Worm (Caenorhabditis elegans): ENCODE data around the gene BE10.4.

BE10.4 gene

DNA sequence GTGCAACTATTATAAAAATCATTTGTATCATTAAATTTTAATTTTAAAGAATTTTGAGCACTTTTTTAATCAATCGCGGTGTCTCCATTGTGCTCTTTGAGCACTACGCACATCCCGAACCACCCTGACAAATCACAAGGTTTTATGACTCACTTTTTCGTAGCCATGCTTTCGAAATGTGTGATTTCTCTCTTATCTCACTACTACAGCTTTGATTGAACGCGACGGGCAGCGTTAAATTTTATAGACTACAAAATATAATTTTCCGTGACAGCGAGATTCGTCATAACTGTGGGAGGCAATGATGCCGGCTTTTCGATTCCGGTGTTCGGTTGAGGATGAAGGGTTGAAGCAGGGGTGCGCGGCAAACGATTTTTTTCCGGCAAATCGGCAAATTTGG, 36.4 kb downstream of the BE10.4 start:
- TF ChIP-seq let-607 (tag; optimal IDR thresholded peaks at IDR 0.05): peak in 1 of 2 experiments; percentile 18
- no peak for TF ChIP-seq hsf-1 (GFP tag; IDR thresholded peaks at IDR 0.05)
- no peak for TF ChIP-seq tbx-9 (tag; optimal IDR thresholded peaks at IDR 0.05; ENCODE audit: borderline replicate concordance)
- no peak for TF ChIP-seq cebp-1 (GFP tag; IDR thresholded peaks at IDR 0.05)
- TF ChIP-seq cebp-1 (tag; optimal IDR thresholded peaks at IDR 0.05): peak; percentile 40
- 0 out of 2 replicates have a peak, but pooled peaks have one; percentile 24 for TF ChIP-seq nfyb-1 (GFP tag; IDR thresholded peaks at IDR 0.05)
- no peak for TF ChIP-seq nhr-27 (tag; optimal IDR thresholded peaks at IDR 0.05)
- no peak for TF ChIP-seq dox-1 (GFP tag; IDR thresholded peaks at IDR 0.05)
- TF ChIP-seq attf-3 (GFP tag; conservative IDR thresholded peaks at IDR 0.05): no peak
- TF ChIP-seq nhr-80 (tag; optimal IDR thresholded peaks at IDR 0.05): peak; percentile 69
- TF ChIP-seq atf-7 (tag; optimal IDR thresholded peaks at IDR 0.05): no peak

DNA sequence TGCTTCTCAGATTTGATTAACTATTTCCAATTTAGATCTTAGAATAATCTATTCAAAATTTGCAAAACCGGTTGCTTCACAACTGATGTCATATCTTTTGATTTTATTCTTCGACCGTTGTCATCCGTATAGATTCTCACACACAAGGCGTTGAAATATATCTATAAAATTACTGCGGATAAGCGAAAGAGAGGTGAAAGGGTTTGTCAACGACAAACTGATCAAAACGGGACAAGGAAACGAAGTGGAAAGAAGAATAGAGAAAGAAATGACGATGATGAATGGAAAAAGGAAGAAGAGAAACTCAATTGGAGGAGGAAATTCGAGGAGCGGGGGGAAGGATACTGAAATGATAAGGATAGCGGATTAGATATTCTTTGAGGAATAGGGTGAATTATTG, 37.7 kb downstream of the BE10.4 start:
- TF ChIP-seq mes-4 (tag; optimal IDR thresholded peaks at IDR 0.05) (no peak), dpff-1 (tag; optimal IDR thresholded peaks at IDR 0.05) (no peak), fkh-3 (tag; optimal IDR thresholded peaks at IDR 0.05) (no peak), sptf-2 (GFP tag; optimal IDR thresholded peaks at IDR 0.05) (no peak), Y56A3A.18 (GFP tag; IDR thresholded peaks at IDR 0.05) (no peak), B0336.3 (GFP tag; IDR thresholded peaks at IDR 0.05) (no peak), B0261.1 (tag; optimal IDR thresholded peaks at IDR 0.05) (no peak), ceh-79 (tag; optimal IDR thresholded peaks at IDR 0.05) (no peak), repo-1 (tag; optimal IDR thresholded peaks at IDR 0.05) (no peak), F57A8.1 (GFP tag; optimal IDR thresholded peaks at IDR 0.05) (no peak), Y53G8AR.9 (GFP tag; conservative IDR thresholded peaks at IDR 0.05) (no peak), nfya-1 (tag; optimal IDR thresholded peaks at IDR 0.05; ENCODE audit: borderline replicate concordance, insufficient read depth) (no peak), F23B12.7 (tag; optimal IDR thresholded peaks at IDR 0.05; ENCODE audit: insufficient read depth) (no peak), bed-2 (GFP tag; IDR thresholded peaks at IDR 0.05) (no peak), F52B5.7 (tag; optimal IDR thresholded peaks at IDR 0.05) (no peak), ztf-25 (GFP tag; IDR thresholded peaks at IDR 0.05) (no peak), rpc-1 (optimal IDR thresholded peaks at IDR 0.05) (no peak), rpc-1 (tag; optimal IDR thresholded peaks at IDR 0.05) (no peak), ztf-3 (GFP tag; optimal IDR thresholded peaks at IDR 0.05) (no peak), F49E8.2 (tag; optimal IDR thresholded peaks at IDR 0.05; ENCODE audit: insufficient read depth) (no peak)

DNA sequence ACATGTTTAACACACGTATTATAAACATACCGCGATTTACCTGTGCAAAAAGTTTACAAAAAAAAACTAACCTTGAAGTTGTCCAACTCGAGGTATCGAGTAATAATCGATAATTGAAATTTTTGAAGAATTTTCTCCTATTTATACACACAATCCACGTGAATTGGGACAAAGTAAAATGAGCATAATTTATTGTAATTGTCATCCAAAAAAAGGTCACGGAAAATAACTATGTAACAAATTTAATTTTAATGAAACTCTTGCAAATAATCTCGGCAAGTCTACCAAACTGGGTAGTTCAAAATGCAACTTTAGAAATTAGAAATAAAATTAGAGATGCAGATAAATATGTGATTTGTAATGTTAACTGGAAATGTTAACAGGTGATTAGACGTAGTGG, 42.1 kb downstream of the BE10.4 start, which contains the start of gene Y37D8A.5:
Gene Y37D8A.5, minus strand, starts transcription at position 101 of the 400 bp plus-strand sequence.
- TF ChIP-seq ekl-4 (GFP tag; IDR thresholded peaks at IDR 0.05) (no peak), cebp-2 (GFP tag; IDR thresholded peaks at IDR 0.05) (no peak), ceh-79 (tag; optimal IDR thresholded peaks at IDR 0.05) (no peak), snpc-1.3 (tag; optimal IDR thresholded peaks at IDR 0.05; ENCODE audit: insufficient read depth) (no peak), nhr-120 (GFP tag; IDR thresholded peaks at IDR 0.05) (no peak), nhr-90 (tag; optimal IDR thresholded peaks at IDR 0.05) (no peak), ceh-58 (GFP tag; IDR thresholded peaks at IDR 0.05) (no peak), D2030.7 (GFP tag; IDR thresholded peaks at IDR 0.05) (no peak), ZK185.1 (tag; optimal IDR thresholded peaks at IDR 0.05; ENCODE audit: poor library complexity, severe bottlenecking) (no peak), B0035.1 (tag; optimal IDR thresholded peaks at IDR 0.05) (no peak), ztf-22 (GFP tag; optimal IDR thresholded peaks at IDR 0.05) (no peak), F57A8.1 (GFP tag; optimal IDR thresholded peaks at IDR 0.05) (no peak), Y79H2A.3 (GFP tag; conservative IDR thresholded peaks at IDR 0.05) (no peak)
